Worm (Caenorhabditis elegans) whole organism, late embryonic: ENCODE results near the gene srr-7.

Experiments used
- C38D4.7 ChIP-seq: fragments of 200-800 bp; sonication (Bioruptor generic); optimal IDR thresholded peaks from 2 replicates; lab custom pipeline; 2018; ENCODE audit warnings: mild to moderate bottlenecking, missing genetic modification characterization, moderate library complexity, missing compliant biosample characterization
- F13H6.1 ChIP-seq: sonication (generic microtip); optimal IDR thresholded peaks from 2 replicates; lab custom pipeline; 2016; ENCODE audit warnings: missing genetic modification characterization, missing compliant biosample characterization
- K02D7.2 ChIP-seq: sonication (generic microtip); optimal IDR thresholded peaks from 2 replicates; lab custom pipeline; 2017; ENCODE audit warnings: mild to moderate bottlenecking, missing genetic modification characterization, missing compliant biosample characterization
- T23F11.4 ChIP-seq: fragments of 200-800 bp; sonication (Bioruptor generic); optimal IDR thresholded peaks from 2 replicates; lab custom pipeline; 2018; ENCODE audit warnings: mild to moderate bottlenecking, missing genetic modification characterization, missing compliant biosample characterization
- Y22D7AL.16 ChIP-seq: sonication (generic microtip); optimal IDR thresholded peaks from 2 replicates; lab custom pipeline; 2016; ENCODE audit warnings: missing genetic modification characterization, missing compliant biosample characterization
- ama-1 ChIP-seq: fragments of 150-350 bp; optimal IDR thresholded peaks from 2 replicates; lab custom pipeline; 2014
- ceh-14 ChIP-seq: sonication (generic microtip); optimal IDR thresholded peaks from 2 replicates; lab custom pipeline; 2016; ENCODE audit warnings: missing genotype, missing genetic modification characterization, missing compliant biosample characterization
- ceh-19 ChIP-seq: fragments of 200-800 bp; sonication (Bioruptor generic); optimal IDR thresholded peaks from 2 replicates; lab custom pipeline; 2018; ENCODE audit warnings: mild to moderate bottlenecking, missing genetic modification characterization, missing compliant biosample characterization
- ceh-22 ChIP-seq: sonication (generic microtip); optimal IDR thresholded peaks from 2 replicates; lab custom pipeline; 2017; ENCODE audit warnings: missing biosample characterization, missing genetic modification characterization
- ceh-31 ChIP-seq: sonication (generic microtip); optimal IDR thresholded peaks from 2 replicates; lab custom pipeline; 2016; ENCODE audit warnings: missing genetic modification characterization, missing compliant biosample characterization
- ceh-48 ChIP-seq: sonication (generic microtip); optimal IDR thresholded peaks from 2 replicates; lab custom pipeline; 2016; ENCODE audit warnings: missing genetic modification characterization, inconsistent platforms, missing compliant biosample characterization
- ceh-9 ChIP-seq: sonication (generic microtip); optimal IDR thresholded peaks from 2 replicates; lab custom pipeline; 2016; ENCODE audit warnings: mild to moderate bottlenecking, missing genetic modification characterization, inconsistent platforms, missing compliant biosample characterization
- che-1 ChIP-seq: sonication (generic microtip); optimal IDR thresholded peaks from 2 replicates; lab custom pipeline; 2016; ENCODE audit warnings: mild to moderate bottlenecking, missing genetic modification characterization, missing compliant biosample characterization
- dve-1 ChIP-seq: sonication (generic microtip); optimal IDR thresholded peaks from 2 replicates; lab custom pipeline; 2017; ENCODE audit warnings: antibody characterized with exemption, mild to moderate bottlenecking, missing genetic modification characterization, missing compliant biosample characterization
- elt-2 ChIP-seq: sonication (generic microtip); optimal IDR thresholded peaks from 2 replicates; lab custom pipeline; 2016; ENCODE audit warnings: missing genetic modification reagents, missing genetic modification characterization, missing compliant biosample characterization
- elt-4 ChIP-seq: sonication (generic microtip); optimal IDR thresholded peaks from 2 replicates; lab custom pipeline; 2016; ENCODE audit warnings: missing genetic modification characterization, missing compliant biosample characterization
- ets-4 ChIP-seq: sonication (generic microtip); optimal IDR thresholded peaks from 2 replicates; lab custom pipeline; 2016; ENCODE audit warnings: missing genetic modification characterization, missing compliant biosample characterization
- eyg-1 ChIP-seq: sonication (generic microtip); optimal IDR thresholded peaks from 2 replicates; lab custom pipeline; 2016; ENCODE audit warnings: missing genotype, missing genetic modification characterization, missing compliant biosample characterization
- fax-1 ChIP-seq: sonication (generic microtip); optimal IDR thresholded peaks from 2 replicates; lab custom pipeline; 2016; ENCODE audit warnings: missing genotype, missing genetic modification characterization, missing compliant biosample characterization
- fkh-6 ChIP-seq: sonication (generic microtip); optimal IDR thresholded peaks from 2 replicates; lab custom pipeline; 2016; ENCODE audit warnings: missing genetic modification characterization, missing compliant biosample characterization
- hlh-15 ChIP-seq: sonication (generic microtip); optimal IDR thresholded peaks from 2 replicates; lab custom pipeline; 2016; ENCODE audit warnings: missing genetic modification characterization, missing compliant biosample characterization
- hlh-30 ChIP-seq: sonication (generic microtip); optimal IDR thresholded peaks from 2 replicates; lab custom pipeline; 2017; ENCODE audit warnings: antibody characterized with exemption, missing genetic modification characterization, missing compliant biosample characterization; ENCODE audit not compliant: insufficient read depth
- hlh-6 ChIP-seq: sonication (generic microtip); optimal IDR thresholded peaks from 2 replicates; lab custom pipeline; 2016; ENCODE audit warnings: missing genotype, missing genetic modification characterization, missing compliant biosample characterization
- lim-6 ChIP-seq: sonication (generic microtip); optimal IDR thresholded peaks from 2 replicates; lab custom pipeline; 2016; ENCODE audit warnings: missing genetic modification characterization, missing compliant biosample characterization
- madf-2 ChIP-seq: sonication (generic microtip); optimal IDR thresholded peaks from 2 replicates; lab custom pipeline; 2017; ENCODE audit warnings: missing genetic modification characterization, missing compliant biosample characterization
- mec-3 ChIP-seq: sonication (generic microtip); optimal IDR thresholded peaks from 2 replicates; lab custom pipeline; 2016; ENCODE audit warnings: borderline replicate concordance, missing genetic modification characterization, missing compliant biosample characterization
- nhr-232 ChIP-seq: sonication (generic microtip); optimal IDR thresholded peaks from 2 replicates; lab custom pipeline; 2016; ENCODE audit warnings: missing genetic modification characterization, missing compliant biosample characterization
- npax-4 ChIP-seq: sonication (generic microtip); optimal IDR thresholded peaks from 2 replicates; lab custom pipeline; 2016; ENCODE audit warnings: missing genetic modification characterization, missing compliant biosample characterization
- odd-2 ChIP-seq: sonication (generic microtip); optimal IDR thresholded peaks from 2 replicates; lab custom pipeline; 2017; ENCODE audit warnings: antibody characterized with exemption, mild to moderate bottlenecking, missing genetic modification characterization, missing compliant biosample characterization
- pag-3 ChIP-seq: sonication (generic microtip); optimal IDR thresholded peaks from 2 replicates; lab custom pipeline; 2016; ENCODE audit warnings: missing compliant biosample characterization, missing genetic modification characterization, borderline replicate concordance
- pax-1 ChIP-seq: fragments of 150-350 bp; optimal IDR thresholded peaks from 2 replicates; lab custom pipeline; 2014; ENCODE audit warnings: missing biosample characterization, missing genetic modification characterization
- pha-2 ChIP-seq: sonication (generic microtip); optimal IDR thresholded peaks from 2 replicates; lab custom pipeline; 2017; ENCODE audit warnings: mild to moderate bottlenecking, missing genetic modification characterization, missing compliant biosample characterization
- pha-4 ChIP-seq: fragments of 150-350 bp; optimal IDR thresholded peaks from 2 replicates; lab custom pipeline; 2018; ENCODE audit warnings: missing biosample characterization, missing genetic modification reagents, missing genetic modification characterization
- ref-2 ChIP-seq: sonication (generic microtip); optimal IDR thresholded peaks from 2 replicates; lab custom pipeline; 2016; ENCODE audit warnings: missing genetic modification characterization, missing compliant biosample characterization
- sdc-2 ChIP-seq: sonication (generic microtip); optimal IDR thresholded peaks from 2 replicates; lab custom pipeline; 2016; ENCODE audit warnings: missing genotype, missing genetic modification characterization, missing compliant biosample characterization
- sox-2 ChIP-seq: fragments of 200-800 bp; sonication (Bioruptor generic); IDR thresholded peaks from 2 replicates; pipeline ENCODE4 v1.3.6; 2022; ENCODE audit warnings: missing genetic modification reagents, missing genetic modification characterization, missing compliant biosample characterization
- sox-4 ChIP-seq: sonication (generic microtip); optimal IDR thresholded peaks from 2 replicates; lab custom pipeline; 2017; ENCODE audit warnings: mild to moderate bottlenecking, missing genetic modification characterization, inconsistent platforms, missing compliant biosample characterization
- syd-9 ChIP-seq: sonication (generic microtip); optimal IDR thresholded peaks from 2 replicates; lab custom pipeline; 2016; ENCODE audit warnings: mild to moderate bottlenecking, missing genetic modification characterization, moderate library complexity, missing compliant biosample characterization
- tbx-2 ChIP-seq: sonication (generic microtip); optimal IDR thresholded peaks from 2 replicates; lab custom pipeline; 2016; ENCODE audit warnings: missing genetic modification characterization, missing compliant biosample characterization
- ttx-3 ChIP-seq: sonication (generic microtip); optimal IDR thresholded peaks from 2 replicates; lab custom pipeline; 2016; ENCODE audit warnings: missing genetic modification reagents, missing genetic modification characterization, missing compliant biosample characterization
- unc-42 ChIP-seq: sonication (generic microtip); optimal IDR thresholded peaks from 2 replicates; lab custom pipeline; 2016; ENCODE audit warnings: missing genotype, missing genetic modification characterization, missing compliant biosample characterization
- unc-55 ChIP-seq: sonication (generic microtip); optimal IDR thresholded peaks from 2 replicates; lab custom pipeline; 2017; ENCODE audit warnings: missing biosample characterization, missing genetic modification reagents, missing genetic modification characterization
- zip-5 ChIP-seq: sonication (generic microtip); optimal IDR thresholded peaks from 2 replicates; lab custom pipeline; 2016; ENCODE audit warnings: missing genetic modification characterization, missing compliant biosample characterization

Gene srr-7

DNA sequence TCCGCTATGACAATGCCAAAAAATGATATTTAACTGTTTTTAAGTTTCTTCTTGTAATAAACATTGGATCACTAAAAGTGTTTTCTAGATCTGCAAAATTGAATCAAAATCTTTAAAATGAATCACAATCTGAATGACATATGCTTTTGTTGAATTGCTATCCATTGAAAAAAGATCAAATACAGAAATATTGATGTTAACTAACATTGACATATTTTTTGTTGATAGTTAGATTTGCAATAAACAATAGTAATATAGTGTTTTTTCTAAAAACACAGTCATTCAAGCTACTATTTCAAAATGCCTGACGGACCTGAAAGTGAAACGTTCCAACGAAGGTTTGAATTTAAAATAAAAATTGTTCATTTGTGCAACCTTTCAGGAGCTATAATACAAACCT is 22.6 kb downstream of the srr-7 start, which contains the start of gene T09F5.2:
Gene T09F5.2, plus strand, starts transcription at position 301 of the 400 bp plus-strand sequence.
- TF ChIP-seq fax-1 (tag; lab: Kevin White, UChicago): no peak
- TF ChIP-seq K02D7.2: no peak
- TF ChIP-seq eyg-1 (tag; lab: Kevin White, UChicago): no peak
- no peak for TF ChIP-seq hlh-15
- TF ChIP-seq ceh-14 (tag; lab: Kevin White, UChicago): no peak
- TF ChIP-seq T23F11.4: no peak
- no peak for TF ChIP-seq ets-4 (tag; lab: Kevin White, UChicago)
- no peak for TF ChIP-seq ama-1 (lab: Kevin White, UChicago)
- no peak for TF ChIP-seq fkh-6 (tag; lab: Kevin White, UChicago)
- TF ChIP-seq pha-2 (tag; lab: Kevin White, UChicago): no peak
- TF ChIP-seq hlh-30 (tag; lab: Kevin White, UChicago): no peak
- no peak for TF ChIP-seq nhr-232
- no peak for TF ChIP-seq lim-6
- TF ChIP-seq sox-2 (GFP tag; lab: Robert Waterston, UW): no peak

ce11 chrV:15152010-15152409 is 24.0 kb downstream of the srr-7 start:
- TF ChIP-seq dve-1 (tag; lab: Kevin White, UChicago) (no peak), madf-2 (tag; lab: Kevin White, UChicago) (no peak), ref-2 (tag; lab: Kevin White, UChicago) (no peak), unc-55 (no peak), che-1 (tag; lab: Kevin White, UChicago) (no peak), pha-4 (tag; lab: Kevin White, UChicago) (no peak), fkh-6 (tag; lab: Kevin White, UChicago) (no peak), nhr-232 (no peak), mec-3 (no peak), ceh-31 (tag; lab: Kevin White, UChicago) (no peak), tbx-2 (no peak), pha-2 (tag; lab: Kevin White, UChicago) (no peak), elt-4 (no peak)

ce11 chrV:15153277-15153676 is 25.2 kb downstream of the srr-7 start, which contains the start of gene srh-55:
TSS of gene srh-55 (plus strand) at chrV:15153577.
- TF ChIP-seq ttx-3 (no peak), ceh-31 (tag; lab: Kevin White, UChicago) (no peak), elt-2 (tag; lab: Kevin White, UChicago) (no peak), pax-1 (tag; lab: Kevin White, UChicago) (no peak), sox-2 (GFP tag; lab: Robert Waterston, UW) (no peak), unc-42 (tag; lab: Kevin White, UChicago) (no peak), sdc-2 (tag; lab: Kevin White, UChicago) (no peak), odd-2 (tag; lab: Kevin White, UChicago) (no peak), ceh-9 (tag; lab: Kevin White, UChicago) (no peak), madf-2 (tag; lab: Kevin White, UChicago) (no peak), pha-4 (tag; lab: Kevin White, UChicago) (no peak)
- TF ChIP-seq, all 69 proteins: peak for 0

DNA sequence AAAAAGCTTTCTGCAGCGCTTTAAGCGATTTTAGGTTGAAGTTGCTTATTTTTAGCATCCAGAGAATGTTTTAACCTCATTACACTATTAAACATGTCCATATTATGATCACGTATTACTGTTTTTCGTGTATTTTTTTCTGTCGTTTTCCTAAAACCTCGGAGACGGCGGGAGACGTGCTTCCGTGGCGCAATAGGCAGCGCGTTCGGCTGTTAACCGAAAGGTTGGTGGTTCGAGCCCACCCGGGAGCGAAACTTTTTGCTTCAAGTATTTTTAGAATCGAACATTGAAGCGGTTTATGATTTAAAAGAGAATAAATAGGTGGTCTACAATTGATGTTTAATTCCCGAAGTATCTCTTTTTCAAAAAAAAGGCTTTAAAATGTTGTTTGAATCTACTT is 28.4 kb downstream of the srr-7 start:
- TF ChIP-seq ref-2 (tag; lab: Kevin White, UChicago): no peak
- TF ChIP-seq hlh-6: no peak
- TF ChIP-seq pag-3 (tag; lab: Kevin White, UChicago): no peak
- no peak for TF ChIP-seq zip-5 (tag; lab: Kevin White, UChicago)
- no peak for TF ChIP-seq K02D7.2
- no peak for TF ChIP-seq npax-4
- no peak for TF ChIP-seq syd-9 (tag; lab: Kevin White, UChicago)
- no peak for TF ChIP-seq ceh-22 (tag; lab: Kevin White, UChicago)
- TF ChIP-seq ama-1 (lab: Kevin White, UChicago): no peak
- TF ChIP-seq hlh-15: no peak
- TF ChIP-seq sox-4 (tag; lab: Kevin White, UChicago): no peak
- TF ChIP-seq C38D4.7 (GFP tag; lab: Kevin White, UChicago): no peak
- TF ChIP-seq ceh-19: no peak
- TF ChIP-seq Y22D7AL.16 (tag; lab: Kevin White, UChicago): no peak
- TF ChIP-seq ceh-48: no peak
- TF ChIP-seq elt-4: no peak
- TF ChIP-seq F13H6.1 (tag; lab: Kevin White, UChicago): no peak
- TF ChIP-seq mec-3: no peak
